Worm (Caenorhabditis elegans): ENCODE data around the gene spp-30.

Gene spp-30

DNA sequence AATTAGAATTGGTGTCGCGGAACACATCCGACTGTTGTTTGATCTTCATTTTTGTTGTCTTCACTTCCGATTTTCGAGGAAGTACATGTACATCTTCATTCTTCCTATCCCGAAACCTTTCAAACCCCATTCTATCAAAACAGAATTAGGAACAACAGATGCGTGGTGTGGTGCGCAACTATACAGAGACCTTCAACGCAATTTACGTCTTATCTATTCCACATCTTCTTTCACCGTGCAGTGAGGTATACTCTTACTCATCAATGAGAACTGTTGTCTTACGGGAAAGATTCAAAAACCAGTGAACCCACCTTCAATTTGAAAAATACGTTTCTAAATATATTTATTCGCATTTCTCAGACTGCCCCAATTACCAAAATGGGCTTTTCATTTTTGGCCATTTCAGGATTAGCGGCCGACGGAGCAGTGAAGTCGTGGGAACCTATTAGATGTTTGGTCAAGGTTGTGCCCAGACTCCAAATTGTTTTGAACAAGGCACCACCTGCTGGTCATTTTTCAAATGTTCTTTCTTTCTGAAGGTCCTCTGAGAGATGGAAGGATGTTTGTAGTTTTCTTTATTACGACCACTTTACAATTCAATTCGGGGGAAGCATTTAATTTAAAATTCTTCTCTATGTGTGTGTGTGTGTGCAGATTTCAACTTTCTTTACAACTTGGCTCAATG lies 21.5 kb downstream of the spp-30 start:
- TF ChIP-seq unc-39 (tag; optimal IDR thresholded peaks at IDR 0.05): no peak
- TF ChIP-seq ceh-83 (GFP tag; optimal IDR thresholded peaks at IDR 0.05): no peak
- peak; percentile 19 for TF ChIP-seq M03D4.4 (tag; optimal IDR thresholded peaks at IDR 0.05)
- peak; percentile 33 for TF ChIP-seq unc-62 (GFP tag; optimal IDR thresholded peaks at IDR 0.05)
- no peak for TF ChIP-seq sptf-1 (tag; optimal IDR thresholded peaks at IDR 0.05)
- TF ChIP-seq hlh-1 (tag; optimal IDR thresholded peaks at IDR 0.05): peak; percentile 30
- peak; percentile 55 for TF ChIP-seq elt-1 (tag; optimal IDR thresholded peaks at IDR 0.05; ENCODE audit: borderline replicate concordance, insufficient read depth)
- peak; percentile 52 for TF ChIP-seq unc-120 (tag; optimal IDR thresholded peaks at IDR 0.05; ENCODE audit: poor library complexity, severe bottlenecking)

DNA sequence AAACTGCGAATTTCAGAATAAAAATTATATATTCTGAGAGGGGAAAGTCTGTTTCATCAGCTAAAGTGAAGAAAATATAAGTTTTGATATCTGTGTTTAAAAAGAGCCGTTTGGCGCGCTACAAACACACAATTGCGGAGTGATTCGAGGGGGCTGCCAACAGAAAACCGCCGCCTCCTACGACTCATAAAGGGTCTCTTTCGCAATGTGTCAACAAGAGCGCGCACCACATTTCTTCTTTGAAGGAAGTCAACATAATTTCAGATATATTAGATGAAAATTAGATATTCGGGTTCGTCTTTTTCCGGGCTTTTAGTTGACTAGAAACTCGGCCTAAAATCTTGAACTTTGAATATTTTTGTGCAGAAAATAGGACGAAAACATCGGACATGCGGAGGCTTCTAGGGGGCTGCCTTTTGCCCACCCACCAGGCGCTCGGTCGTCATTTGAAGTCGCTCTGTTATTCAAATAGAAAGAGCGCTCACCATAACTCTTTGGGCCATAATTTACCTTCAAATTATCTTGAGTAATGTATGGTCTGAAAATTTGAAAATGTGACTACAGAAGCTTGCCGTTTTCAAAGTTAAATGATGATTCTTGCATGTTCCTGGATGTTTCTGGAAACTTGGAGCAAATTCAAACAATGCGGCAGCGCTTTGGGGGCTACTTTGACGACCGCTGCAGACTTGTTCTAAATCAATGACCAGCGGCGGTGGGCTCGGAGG lies 22.6 kb downstream of the spp-30 start:
- TF ChIP-seq elt-3 (tag; optimal IDR thresholded peaks at IDR 0.05) (peak; percentile 84), pha-4 (tag; optimal IDR thresholded peaks at IDR 0.05) (peak; percentile 80), flh-1 (GFP tag; optimal IDR thresholded peaks at IDR 0.05) (peak; percentile 95), nhr-76 (tag; optimal IDR thresholded peaks at IDR 0.05) (no peak), nhr-237 (tag; optimal IDR thresholded peaks at IDR 0.05) (peak; percentile 98), bed-3 (GFP tag; optimal IDR thresholded peaks at IDR 0.05) (peak; percentile 96), ceh-39 (tag; optimal IDR thresholded peaks at IDR 0.05) (peak; percentile 87), nhr-28 (tag; optimal IDR thresholded peaks at IDR 0.05) (peak; percentile 76), mab-5 (tag; optimal IDR thresholded peaks at IDR 0.05) (no peak), unc-120 (tag; optimal IDR thresholded peaks at IDR 0.05; ENCODE audit: poor library complexity, severe bottlenecking) (peak; percentile 100), ceh-83 (GFP tag; optimal IDR thresholded peaks at IDR 0.05) (peak; percentile 97), nhr-2 (tag; optimal IDR thresholded peaks at IDR 0.05) (peak; percentile 59), sptf-1 (tag; optimal IDR thresholded peaks at IDR 0.05) (peak; percentile 99), hlh-1 (tag; optimal IDR thresholded peaks at IDR 0.05) (peak; percentile 72), zip-8 (tag; optimal IDR thresholded peaks at IDR 0.05) (no peak), blmp-1 (tag; optimal IDR thresholded peaks at IDR 0.05) (peak; percentile 89), nhr-12 (tag; optimal IDR thresholded peaks at IDR 0.05) (peak; percentile 81), ces-1 (GFP tag; optimal IDR thresholded peaks at IDR 0.05) (peak; percentile 82), sem-2 (GFP tag; optimal IDR thresholded peaks at IDR 0.05) (peak; percentile 83), cnd-1 (tag; optimal IDR thresholded peaks at IDR 0.05) (peak; percentile 97), ham-2 (GFP tag; optimal IDR thresholded peaks at IDR 0.05) (peak; percentile 97), lin-13 (tag; optimal IDR thresholded peaks at IDR 0.05) (peak; percentile 97), M03D4.4 (tag; optimal IDR thresholded peaks at IDR 0.05) (peak; percentile 98), drap-1 (GFP tag; optimal IDR thresholded peaks at IDR 0.05) (peak; percentile 95), ztf-11 (tag; optimal IDR thresholded peaks at IDR 0.05) (peak; percentile 94), lin-32 (GFP tag; optimal IDR thresholded peaks at IDR 0.05) (peak; percentile 83), snpc-4 (tag; optimal IDR thresholded peaks at IDR 0.05) (no peak), unc-39 (tag; optimal IDR thresholded peaks at IDR 0.05) (peak; percentile 95), mls-2 (tag; optimal IDR thresholded peaks at IDR 0.05) (peak; percentile 99), tbx-8 (GFP tag; optimal IDR thresholded peaks at IDR 0.05) (peak; percentile 99), lsy-2 (tag; optimal IDR thresholded peaks at IDR 0.05) (peak; percentile 86), elt-1 (tag; optimal IDR thresholded peaks at IDR 0.05; ENCODE audit: borderline replicate concordance, insufficient read depth) (peak; percentile 11), mep-1 (tag; optimal IDR thresholded peaks at IDR 0.05) (peak; percentile 97), ceh-43 (GFP tag; optimal IDR thresholded peaks at IDR 0.05) (peak; percentile 97), unc-62 (GFP tag; optimal IDR thresholded peaks at IDR 0.05) (peak; percentile 96)

DNA sequence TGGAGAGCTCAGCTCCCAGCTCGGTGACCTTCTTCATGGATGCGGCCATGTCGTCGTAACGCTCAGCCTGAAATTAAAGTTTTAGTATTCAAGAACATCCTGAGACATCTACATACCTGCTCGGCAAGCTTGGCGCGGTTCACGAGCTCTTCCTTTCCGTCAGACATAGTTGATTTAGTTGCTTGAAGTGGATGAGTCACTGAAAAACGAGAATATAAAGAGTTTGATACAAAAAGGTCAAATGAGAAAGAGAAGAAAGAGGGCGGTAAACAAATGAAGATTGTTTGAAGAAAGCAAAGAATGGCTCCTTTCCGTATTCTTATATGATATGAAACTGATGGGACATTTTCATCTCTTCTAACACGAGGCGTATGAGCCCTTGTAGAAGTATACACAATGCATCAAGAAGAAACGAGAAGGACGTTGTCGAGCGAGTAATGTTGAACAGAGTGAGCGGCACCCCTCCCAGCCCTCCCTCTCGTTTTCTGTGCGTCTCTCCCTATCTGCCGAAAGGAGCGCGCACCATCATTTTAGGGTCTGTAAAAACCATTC lies 23.2 kb downstream of the spp-30 start, which contains the start of gene ftt-2:
ftt-2 (minus strand) TSS at position 206 of the 552 bp plus-strand sequence.
- TF ChIP-seq nhr-28 (tag; optimal IDR thresholded peaks at IDR 0.05): no peak
- no peak for TF ChIP-seq unc-62 (GFP tag; optimal IDR thresholded peaks at IDR 0.05)
- no peak for TF ChIP-seq ceh-83 (GFP tag; optimal IDR thresholded peaks at IDR 0.05)
- TF ChIP-seq tbx-8 (GFP tag; optimal IDR thresholded peaks at IDR 0.05): no peak
- no peak for TF ChIP-seq elt-3 (tag; optimal IDR thresholded peaks at IDR 0.05)
- no peak for TF ChIP-seq flh-1 (GFP tag; optimal IDR thresholded peaks at IDR 0.05)
- TF ChIP-seq ces-1 (GFP tag; optimal IDR thresholded peaks at IDR 0.05): no peak
- TF ChIP-seq mab-5 (tag; optimal IDR thresholded peaks at IDR 0.05): no peak
- no peak for TF ChIP-seq zip-8 (tag; optimal IDR thresholded peaks at IDR 0.05)
- no peak for TF ChIP-seq sem-2 (GFP tag; optimal IDR thresholded peaks at IDR 0.05)
- TF ChIP-seq M03D4.4 (tag; optimal IDR thresholded peaks at IDR 0.05): no peak
- TF ChIP-seq elt-1 (tag; optimal IDR thresholded peaks at IDR 0.05; ENCODE audit: borderline replicate concordance, insufficient read depth): no peak
- TF ChIP-seq cnd-1 (tag; optimal IDR thresholded peaks at IDR 0.05): no peak
- no peak for TF ChIP-seq blmp-1 (tag; optimal IDR thresholded peaks at IDR 0.05)
- no peak for TF ChIP-seq unc-39 (tag; optimal IDR thresholded peaks at IDR 0.05)
- no peak for TF ChIP-seq nhr-2 (tag; optimal IDR thresholded peaks at IDR 0.05)
- TF ChIP-seq ceh-43 (GFP tag; optimal IDR thresholded peaks at IDR 0.05): no peak
- TF ChIP-seq ham-2 (GFP tag; optimal IDR thresholded peaks at IDR 0.05): no peak
- no peak for TF ChIP-seq sptf-1 (tag; optimal IDR thresholded peaks at IDR 0.05)
- no peak for TF ChIP-seq drap-1 (GFP tag; optimal IDR thresholded peaks at IDR 0.05)

Data from whole organism, mixed stage, embryonic.